Fruit fly (Drosophila melanogaster) whole organism: ENCODE data around the gene CG3566.

Source experiments
- pan ChIP-seq: fragments of >200 bp; optimal IDR thresholded peaks from 2 replicates; lab custom pipeline; 2017
- psq ChIP-seq: fragments of >200 bp; optimal IDR thresholded peaks from 2 replicates; lab custom pipeline; 2017
- usp ChIP-seq: fragments of >200 bp; optimal IDR thresholded peaks from 2 replicates; lab custom pipeline; 2017; ENCODE audit warnings: missing biosample characterization, missing genetic modification characterization, mixed read lengths

DNA sequence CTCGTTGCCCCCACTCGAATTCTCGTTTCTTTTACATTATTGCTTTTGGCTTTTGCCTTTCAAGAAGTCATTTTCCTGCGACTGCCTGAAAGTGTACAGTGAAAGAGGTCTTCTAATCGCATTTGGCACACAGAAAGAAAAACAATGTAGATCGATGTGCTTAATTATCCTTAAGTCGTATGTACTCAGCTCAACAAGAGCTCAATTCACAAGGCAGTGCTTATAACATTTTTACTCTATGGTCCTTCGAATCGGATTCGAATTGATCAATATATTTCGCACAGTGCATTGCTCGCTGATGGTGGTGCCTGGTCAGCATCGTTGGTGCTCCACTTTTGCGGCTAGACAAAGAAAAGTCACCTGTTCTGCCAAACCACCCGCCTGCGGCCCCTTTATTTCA is 33.9 kb upstream of the CG3566 start:
- TF ChIP-seq pan (lab: Kevin White, UChicago) (no peak), psq (lab: Kevin White, UChicago) (no peak), usp (GFP tag; lab: Kevin White, UChicago) (no peak)
